Worm (Caenorhabditis elegans): Measurements from ENCODE around the gene pqn-57.

DNA sequence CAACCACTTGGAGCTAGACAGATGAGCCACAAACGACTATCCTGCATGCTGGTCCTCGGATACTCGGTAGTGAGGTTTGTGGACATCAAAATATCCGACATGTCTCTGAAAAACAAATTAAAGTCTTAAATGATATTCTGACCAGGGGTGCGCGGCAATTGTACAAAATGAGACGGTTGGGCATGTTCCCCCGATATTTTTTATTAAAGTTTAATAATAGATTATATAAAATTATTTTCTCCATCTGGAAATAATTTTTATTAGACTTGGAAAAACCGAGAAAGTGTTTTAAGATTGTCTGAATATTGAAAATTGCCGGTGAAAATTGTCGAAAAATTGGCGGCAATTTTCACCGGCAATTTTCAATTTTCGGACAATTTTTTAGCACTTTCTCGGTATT, 7.0 kb upstream of the pqn-57 start, which contains the start of gene F55E10.4:
- TF ChIP-seq elt-2 (tag; optimal IDR thresholded peaks at IDR 0.05) (no peak), ama-1 (optimal IDR thresholded peaks at IDR 0.05) (no peak), unc-55 (GFP tag; optimal IDR thresholded peaks at IDR 0.05) (no peak), fkh-10 (GFP tag; optimal IDR thresholded peaks at IDR 0.05) (no peak)
